Worm (Caenorhabditis elegans) whole organism, mixed stage, embryonic: ENCODE measurements around the gene lgc-12.

Experiments used
- bed-3 ChIP-seq: fragments of 200-800 bp; sonication (Bioruptor generic); optimal IDR thresholded peaks from 3 replicates; lab custom pipeline; 2018; ENCODE audit warnings: mild to moderate bottlenecking, missing genetic modification characterization, moderate library complexity, missing compliant biosample characterization
- ces-1 ChIP-seq: fragments of 150-350 bp; optimal IDR thresholded peaks from 2 replicates; lab custom pipeline; 2014; ENCODE audit warnings: missing biosample characterization, missing genetic modification reagents, missing genetic modification characterization
- drap-1 ChIP-seq: fragments of 200-800 bp; sonication (Bioruptor generic); optimal IDR thresholded peaks from 3 replicates; lab custom pipeline; 2018; ENCODE audit warnings: mild to moderate bottlenecking, missing genetic modification characterization, missing compliant biosample characterization
- ham-2 ChIP-seq: fragments of 200-800 bp; sonication (Bioruptor generic); optimal IDR thresholded peaks from 2 replicates; lab custom pipeline; 2018; ENCODE audit warnings: mild to moderate bottlenecking, missing genetic modification characterization, missing compliant biosample characterization
- nhr-12 ChIP-seq: fragments of 150-350 bp; optimal IDR thresholded peaks from 2 replicates; lab custom pipeline; 2014; ENCODE audit warnings: missing biosample characterization, missing genetic modification characterization
- snpc-4 ChIP-seq: fragments of 150-350 bp; optimal IDR thresholded peaks from 2 replicates; lab custom pipeline; 2014; ENCODE audit warnings: missing biosample characterization, missing genetic modification characterization
- sptf-1 ChIP-seq: sonication (generic microtip); optimal IDR thresholded peaks from 2 replicates; lab custom pipeline; 2017; ENCODE audit warnings: mild to moderate bottlenecking, missing genetic modification characterization, moderate library complexity, missing compliant biosample characterization

ce11 chrIII:7548963-7549362 lies 13.0 kb upstream of the lgc-12 start:
- TF ChIP-seq ham-2 (no peak), sptf-1 (no peak), snpc-4 (no peak), drap-1 (GFP tag; lab: Kevin White, UChicago) (no peak), nhr-12 (tag; lab: Kevin White, UChicago) (no peak), ces-1 (GFP tag; lab: Kevin White, UChicago) (no peak), bed-3 (GFP tag; lab: Kevin White, UChicago) (no peak)
